Worm (Caenorhabditis elegans) whole organism, young adult: ENCODE measurements around the gene C06E7.4.
A peak's percentile ranks its signal among the peaks of the same experiment; 100 is the strongest.

Experiments used
- C17E4.6 ChIP-seq: fragments of 200-800 bp; sonication (Bioruptor generic); IDR thresholded peaks from 2 replicates; pipeline ENCODE4 v1.3.6; 2022; ENCODE audit warnings: missing genetic modification reagents, missing genetic modification characterization, missing compliant biosample characterization
- F23B12.7 ChIP-seq: sonication (generic microtip); optimal IDR thresholded peaks from 2 replicates; lab custom pipeline; 2017; ENCODE audit warnings: missing genetic modification characterization, mild to moderate bottlenecking, missing compliant biosample characterization, antibody characterized with exemption, moderate library complexity; ENCODE audit not compliant: insufficient read depth
- F57A8.1 ChIP-seq: fragments of 200-800 bp; sonication (Bioruptor generic); optimal IDR thresholded peaks from 2 replicates; lab custom pipeline; 2018; ENCODE audit warnings: mild to moderate bottlenecking, missing genetic modification characterization, moderate library complexity, missing compliant biosample characterization
- K12H6.12 ChIP-seq: fragments of 200-800 bp; sonication (Bioruptor generic); optimal IDR thresholded peaks from 2 replicates; lab custom pipeline; 2018; ENCODE audit warnings: mild to moderate bottlenecking, missing genetic modification characterization, missing compliant biosample characterization
- T07F8.4 ChIP-seq: sonication (generic microtip); optimal IDR thresholded peaks from 2 replicates; lab custom pipeline; 2016; ENCODE audit warnings: mild to moderate bottlenecking, missing genetic modification characterization, moderate library complexity, missing compliant biosample characterization
- Y53F4B.3 ChIP-seq: fragments of 200-800 bp; sonication (Bioruptor generic); IDR thresholded peaks from 2 replicates; pipeline ENCODE4 v1.3.6; 2022; ENCODE audit warnings: missing genetic modification reagents, missing genetic modification characterization, missing compliant biosample characterization
- Y79H2A.3 ChIP-seq: fragments of 200-800 bp; sonication (Bioruptor generic); conservative IDR thresholded peaks from 2 replicates; pipeline ENCODE4 v1.3.6; 2022; ENCODE audit warnings: missing genetic modification reagents, missing genetic modification characterization, missing compliant biosample characterization
- Y95B8A.8 ChIP-seq: fragments of 200-800 bp; sonication (Bioruptor generic); IDR thresholded peaks from 2 replicates; pipeline ENCODE4 v1.3.6; 2022; ENCODE audit warnings: missing genetic modification reagents, missing genetic modification characterization, missing compliant biosample characterization
- cebp-1 ChIP-seq, 2 experiments: fragments of 200-800 bp in 1 of 2; sonication (Bioruptor generic) in 1 of 2; sonication (generic microtip) in 1 of 2; IDR thresholded peaks in 1 of 2; optimal IDR thresholded peaks in 1 of 2; 2 replicates each; pipeline versions ENCODE4 v1.3.6 to Lab custom; 2017 to 2022; ENCODE audit warnings: missing compliant biosample characterization in 2 of 2, missing genetic modification characterization in 2 of 2, mild to moderate bottlenecking in 1 of 2, missing genetic modification reagents in 1 of 2, moderate library complexity in 1 of 2
- ceh-100 ChIP-seq: fragments of 200-800 bp; sonication (Bioruptor generic); IDR thresholded peaks from 2 replicates; pipeline ENCODE4 v1.3.6; 2022; ENCODE audit warnings: missing genetic modification reagents, missing genetic modification characterization, missing compliant biosample characterization
- ceh-27 ChIP-seq: fragments of 200-800 bp; sonication (Bioruptor generic); optimal IDR thresholded peaks from 2 replicates; lab custom pipeline; 2018; ENCODE audit warnings: mild to moderate bottlenecking, missing genetic modification characterization, moderate library complexity, missing compliant biosample characterization
- ceh-40 ChIP-seq: fragments of 200-800 bp; sonication (Bioruptor generic); IDR thresholded peaks from 2 replicates; pipeline ENCODE4 v1.3.6; 2022; ENCODE audit warnings: missing genetic modification characterization, missing compliant biosample characterization
- ceh-91 ChIP-seq: fragments of 200-800 bp; sonication (Bioruptor generic); IDR thresholded peaks from 2 replicates; pipeline ENCODE4 v1.3.6; 2022; ENCODE audit warnings: missing genetic modification reagents, missing genetic modification characterization, missing compliant biosample characterization
- egl-18 ChIP-seq: fragments of 200-800 bp; sonication (Bioruptor generic); IDR thresholded peaks from 2 replicates; pipeline ENCODE4 v1.3.6; 2022; ENCODE audit warnings: missing genetic modification reagents, missing genetic modification characterization, missing compliant biosample characterization
- egrh-3 ChIP-seq: fragments of 200-800 bp; sonication (Bioruptor generic); IDR thresholded peaks from 2 replicates; pipeline ENCODE4 v1.3.6; 2022; ENCODE audit warnings: missing genetic modification reagents, missing genetic modification characterization, missing compliant biosample characterization
- fkh-3 ChIP-seq: sonication (generic microtip); optimal IDR thresholded peaks from 2 replicates; lab custom pipeline; 2016; ENCODE audit warnings: mild to moderate bottlenecking, missing genetic modification characterization, missing compliant biosample characterization
- hlh-12 ChIP-seq: sonication (generic microtip); optimal IDR thresholded peaks from 2 replicates; lab custom pipeline; 2016; ENCODE audit warnings: missing genetic modification characterization, missing compliant biosample characterization
- hmg-1.2 ChIP-seq: fragments of 200-800 bp; sonication (Bioruptor generic); IDR thresholded peaks from 2 replicates; pipeline ENCODE4 v1.3.6; 2022; ENCODE audit warnings: missing genetic modification reagents, missing genetic modification characterization, missing compliant biosample characterization
- hmg-20 ChIP-seq: fragments of 200-800 bp; sonication (Bioruptor generic); IDR thresholded peaks from 2 replicates; pipeline ENCODE4 v1.3.6; 2022; ENCODE audit warnings: missing genetic modification reagents, missing genetic modification characterization, missing compliant biosample characterization
- let-607 ChIP-seq, 2 experiments: fragments of 200-800 bp in 1 of 2; sonication (Bioruptor generic) in 1 of 2; sonication (generic microtip) in 1 of 2; optimal IDR thresholded peaks; 2 replicates each; lab custom pipeline; 2016 to 2018; ENCODE audit warnings: mild to moderate bottlenecking in 2 of 2, missing compliant biosample characterization in 2 of 2, missing genetic modification characterization in 2 of 2, moderate library complexity in 2 of 2, missing genotype in 1 of 2
- lin-26 ChIP-seq: fragments of 200-800 bp; sonication (Bioruptor generic); IDR thresholded peaks from 2 replicates; pipeline ENCODE4 v1.3.6; 2022; ENCODE audit warnings: missing genetic modification reagents, missing genetic modification characterization, missing compliant biosample characterization
- lin-35 ChIP-seq, 3 experiments: fragments of 150-350 bp in 2 of 3; sonication (generic microtip) in 1 of 3; optimal IDR thresholded peaks; 2 replicates each; lab custom pipeline; 2014 to 2018; ENCODE audit warnings: missing biosample characterization in 3 of 3, missing genetic modification characterization in 3 of 3, missing genetic modification reagents in 3 of 3
- madf-6 ChIP-seq: fragments of 200-800 bp; sonication (Bioruptor generic); IDR thresholded peaks from 2 replicates; pipeline ENCODE4 v1.3.6; 2022; ENCODE audit warnings: missing genetic modification reagents, missing genetic modification characterization, missing compliant biosample characterization
- mes-4 ChIP-seq: sonication (generic microtip); optimal IDR thresholded peaks from 2 replicates; lab custom pipeline; 2016; ENCODE audit warnings: missing genotype, missing genetic modification characterization, missing compliant biosample characterization
- mxl-1 ChIP-seq: sonication (generic microtip); optimal IDR thresholded peaks from 2 replicates; lab custom pipeline; 2016; ENCODE audit warnings: missing genetic modification characterization, missing compliant biosample characterization
- nfya-1 ChIP-seq: sonication (generic microtip); optimal IDR thresholded peaks from 2 replicates; lab custom pipeline; 2017; ENCODE audit warnings: antibody characterized with exemption, missing compliant biosample characterization, missing genetic modification characterization, borderline replicate concordance; ENCODE audit not compliant: insufficient read depth
- nfyb-1 ChIP-seq: fragments of 200-800 bp; sonication (Bioruptor generic); IDR thresholded peaks from 2 replicates; pipeline ENCODE4 v1.3.6; 2022; ENCODE audit warnings: missing genetic modification reagents, missing genetic modification characterization, missing compliant biosample characterization
- nhr-179 ChIP-seq: sonication (generic microtip); optimal IDR thresholded peaks from 2 replicates; lab custom pipeline; 2016; ENCODE audit warnings: mild to moderate bottlenecking, missing genetic modification characterization, missing compliant biosample characterization
- pbrm-1 ChIP-seq: fragments of 200-800 bp; sonication (Bioruptor generic); IDR thresholded peaks from 2 replicates; pipeline ENCODE4 v1.3.6; 2022; ENCODE audit warnings: missing genetic modification reagents, missing genetic modification characterization, missing compliant biosample characterization
- repo-1 ChIP-seq: sonication (generic microtip); optimal IDR thresholded peaks from 2 replicates; lab custom pipeline; 2017; ENCODE audit warnings: mild to moderate bottlenecking, missing genetic modification characterization, missing compliant biosample characterization
- snpc-1.3 ChIP-seq: sonication (generic microtip); optimal IDR thresholded peaks from 2 replicates; lab custom pipeline; 2017; ENCODE audit warnings: missing genetic modification characterization, mild to moderate bottlenecking, missing compliant biosample characterization, antibody characterized with exemption, moderate library complexity, missing genotype, missing genetic modification reagents; ENCODE audit not compliant: insufficient read depth
- tbx-9 ChIP-seq: sonication (generic microtip); optimal IDR thresholded peaks from 2 replicates; lab custom pipeline; 2016; ENCODE audit warnings: borderline replicate concordance, missing genetic modification characterization, inconsistent platforms, missing compliant biosample characterization
- unc-130 ChIP-seq: sonication (generic microtip); optimal IDR thresholded peaks from 2 replicates; lab custom pipeline; 2016; ENCODE audit warnings: missing genetic modification reagents, missing genetic modification characterization, missing compliant biosample characterization
- xnd-1 ChIP-seq: sonication (generic microtip); optimal IDR thresholded peaks from 2 replicates; lab custom pipeline; 2016; ENCODE audit warnings: missing genotype, missing genetic modification reagents, missing genetic modification characterization, missing compliant biosample characterization
- ztf-25 ChIP-seq: fragments of 200-800 bp; sonication (Bioruptor generic); IDR thresholded peaks from 2 replicates; pipeline ENCODE4 v1.3.6; 2022; ENCODE audit warnings: missing genetic modification reagents, missing genetic modification characterization, missing compliant biosample characterization
- ztf-6 ChIP-seq: fragments of 200-800 bp; sonication (Bioruptor generic); IDR thresholded peaks from 2 replicates; pipeline ENCODE4 v1.3.6; 2022; ENCODE audit warnings: missing genetic modification reagents, missing genetic modification characterization, missing compliant biosample characterization

The C06E7.4 gene

ce11 chrIV:5806348-5806747, 53.4 kb downstream of the C06E7.4 start:
- TF ChIP-seq egl-18 (GFP tag; lab: Robert Waterston, UW) (no peak), egrh-3 (no peak), ceh-100 (GFP tag; lab: Robert Waterston, UW) (no peak), mes-4 (tag; lab: Kevin White, UChicago) (no peak), ztf-6 (GFP tag; lab: Robert Waterston, UW) (no peak)

- TF ChIP-seq xnd-1 (tag; lab: Kevin White, UChicago) (no peak), hmg-1.2 (GFP tag; lab: Robert Waterston, UW) (peak; percentile 46; the same call in 1 of the 2 replicates), pbrm-1 (GFP tag; lab: Robert Waterston, UW) (0 out of 2 replicates have a peak, but pooled peaks have one; percentile 41), madf-6 (no peak), fkh-3 (tag; lab: Kevin White, UChicago) (no peak), unc-130 (no peak), hlh-12 (tag; lab: Kevin White, UChicago) (no peak), tbx-9 (tag; lab: Kevin White, UChicago) (no peak), ceh-40 (no peak), F57A8.1 (no peak), let-607 (tag; optimal IDR thresholded peaks at IDR 0.05; lab: Kevin White, UChicago) (no peak), nhr-179 (tag; lab: Kevin White, UChicago) (no peak), repo-1 (tag; lab: Kevin White, UChicago) (no peak), ceh-91 (GFP tag; lab: Robert Waterston, UW) (no peak), nfyb-1 (GFP tag; lab: Robert Waterston, UW) (0 out of 2 replicates have a peak, but pooled peaks have one; percentile 53), Y95B8A.8 (no peak), Y79H2A.3 (GFP tag; lab: Robert Waterston, UW) (no peak), Y53F4B.3 (GFP tag; lab: Robert Waterston, UW) (no peak), C17E4.6 (no peak), F23B12.7 (tag; lab: Kevin White, UChicago) (no peak), T07F8.4 (tag; lab: Kevin White, UChicago) (no peak), mxl-1 (tag; lab: Kevin White, UChicago) (no peak), ceh-27 (peak; percentile 8), snpc-1.3 (tag; lab: Kevin White, UChicago) (no peak), lin-26 (no peak), hmg-20 (GFP tag; lab: Robert Waterston, UW) (no peak), nfya-1 (no peak), lin-35 (GFP tag; optimal IDR thresholded peaks at IDR 0.05; lab: Kevin White, UChicago) (peak in 1 of 3 experiments; percentile 15), egrh-3 (no peak), cebp-1 (GFP tag; IDR thresholded peaks at IDR 0.05; lab: Robert Waterston, UW) (no peak), cebp-1 (tag; optimal IDR thresholded peaks at IDR 0.05; lab: Kevin White, UChicago) (peak; percentile 59), K12H6.12 (tag; lab: Kevin White, UChicago) (peak; percentile 33), ztf-25 (GFP tag; lab: Robert Waterston, UW) (no peak), ceh-100 (GFP tag; lab: Robert Waterston, UW) (no peak)
- TF ChIP-seq, all 124 proteins: peak for 7
These were observed 54.3 kb downstream of the C06E7.4 start for ce11 chrIV:5805477-5805876.
